Worm (Caenorhabditis elegans): ENCODE measurements around the gene Y22F5A.11.

Y22F5A.11 gene

DNA sequence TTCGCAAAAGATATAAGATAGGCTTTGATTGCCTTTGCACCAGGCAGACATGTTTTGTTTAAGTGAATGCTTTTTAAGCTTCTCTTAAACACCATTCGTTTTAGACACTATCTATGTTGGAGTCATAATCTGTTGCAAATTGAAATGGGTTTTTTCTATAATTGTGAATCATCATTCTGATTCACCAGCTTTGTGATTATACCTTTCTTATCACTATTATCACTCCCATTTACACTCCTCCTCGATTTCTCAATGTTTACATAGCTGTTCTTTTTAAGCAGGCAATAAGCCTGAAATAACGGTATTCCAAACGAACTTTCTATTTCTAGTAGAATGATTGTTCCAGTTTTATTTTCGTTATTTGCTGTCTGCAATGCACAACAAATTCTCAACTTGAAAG is 21.7 kb upstream of the Y22F5A.11 start, which contains the start of gene B0024.4:
Gene B0024.4, plus strand, starts transcription at position 301 of the 400 bp plus-strand sequence.
- TF ChIP-seq mab-5 (tag; optimal IDR thresholded peaks at IDR 0.05) (no peak), elt-1 (tag; optimal IDR thresholded peaks at IDR 0.05) (no peak), snpc-4 (tag; optimal IDR thresholded peaks at IDR 0.05) (no peak)

DNA sequence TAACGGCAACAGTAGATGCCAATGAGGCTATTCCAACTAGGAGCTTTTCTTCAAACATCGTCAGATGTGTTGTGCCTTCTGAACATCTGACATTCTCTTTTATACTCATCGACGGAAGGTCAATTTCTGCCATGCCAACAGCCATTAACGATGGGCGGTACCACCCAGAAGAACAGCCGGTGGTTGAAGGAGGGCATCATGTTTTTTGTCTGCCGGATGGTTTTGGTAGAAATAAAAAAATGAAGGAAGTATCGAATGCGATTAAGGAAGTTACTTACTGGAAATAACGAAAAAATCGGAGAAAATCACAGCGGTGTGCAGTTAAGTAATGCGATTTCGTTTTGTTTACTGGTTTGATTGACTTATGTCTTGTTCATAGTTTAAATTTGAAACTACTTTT is 19.1 kb upstream of the Y22F5A.11 start, which contains the start of gene col-150:
Gene col-150, minus strand, starts transcription at position 101 of the 400 bp plus-strand sequence.
- TF ChIP-seq unc-55 (GFP tag; optimal IDR thresholded peaks at IDR 0.05) (no peak), unc-39 (tag; optimal IDR thresholded peaks at IDR 0.05) (no peak), nhr-11 (tag; optimal IDR thresholded peaks at IDR 0.05) (no peak), ceh-16 (tag; optimal IDR thresholded peaks at IDR 0.05) (no peak), nhr-25 (tag; optimal IDR thresholded peaks at IDR 0.05) (no peak), lsy-2 (tag; optimal IDR thresholded peaks at IDR 0.05) (no peak), nhr-129 (tag; optimal IDR thresholded peaks at IDR 0.05) (no peak), nhr-10 (tag; optimal IDR thresholded peaks at IDR 0.05) (no peak), Y55F3AM.14 (GFP tag; optimal IDR thresholded peaks at IDR 0.05) (no peak), mbf-1 (tag; optimal IDR thresholded peaks at IDR 0.05) (no peak), aly-2 (tag; optimal IDR thresholded peaks at IDR 0.05) (no peak), snpc-4 (tag; optimal IDR thresholded peaks at IDR 0.05) (no peak), ZK546.5 (tag; optimal IDR thresholded peaks at IDR 0.05) (no peak), sma-9 (GFP tag; optimal IDR thresholded peaks at IDR 0.05) (no peak), sma-9 (tag; optimal IDR thresholded peaks at IDR 0.05) (no peak)

DNA sequence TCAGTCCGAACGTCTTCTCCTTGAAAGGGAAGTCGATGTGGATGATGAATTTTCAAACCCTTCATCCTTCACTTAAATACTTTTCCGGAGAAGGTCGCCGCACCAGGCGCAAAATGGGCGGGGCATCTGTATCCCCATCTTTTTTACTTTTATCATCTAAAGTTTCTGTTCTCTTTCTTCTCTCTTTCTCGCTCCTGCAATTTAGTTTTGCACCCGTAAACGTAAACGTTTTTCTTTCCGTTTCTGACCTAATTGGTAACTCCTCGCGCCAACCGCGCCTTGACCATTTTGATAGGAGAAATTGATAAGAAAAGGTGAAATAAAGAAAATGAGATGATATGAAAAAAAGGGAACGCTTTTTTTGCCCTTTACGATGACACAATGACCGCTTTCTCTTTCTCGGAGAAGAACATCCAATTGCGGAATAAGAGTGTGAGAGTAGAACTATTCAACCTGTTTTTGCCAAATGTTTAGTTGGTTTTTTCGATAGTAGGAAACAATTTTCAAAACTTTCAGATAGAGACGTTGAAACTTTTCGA is 17.4 kb upstream of the Y22F5A.11 start, which contains the start of gene col-149:
Gene col-149, minus strand, starts transcription at position 51 of the 539 bp plus-strand sequence.
- TF ChIP-seq lin-39 (tag; optimal IDR thresholded peaks at IDR 0.05), result no peak
- TF ChIP-seq sma-9 (GFP tag; optimal IDR thresholded peaks at IDR 0.05), result peak; percentile 46
- TF ChIP-seq sma-9 (tag; optimal IDR thresholded peaks at IDR 0.05), result no peak
- TF ChIP-seq crh-2 (tag; optimal IDR thresholded peaks at IDR 0.05), result no peak
- no peak for TF ChIP-seq nhr-129 (tag; optimal IDR thresholded peaks at IDR 0.05)
- no peak for TF ChIP-seq unc-55 (GFP tag; optimal IDR thresholded peaks at IDR 0.05)
- TF ChIP-seq sma-3 (GFP tag; optimal IDR thresholded peaks at IDR 0.05), result peak; percentile 41
- no peak for TF ChIP-seq zag-1 (tag; optimal IDR thresholded peaks at IDR 0.05)
- no peak for TF ChIP-seq elt-3 (tag; optimal IDR thresholded peaks at IDR 0.05)
- TF ChIP-seq fos-1 (tag; optimal IDR thresholded peaks at IDR 0.05), result peak; percentile 78
- TF ChIP-seq egl-27 (tag; optimal IDR thresholded peaks at IDR 0.05), result peak; percentile 10
- TF ChIP-seq mbf-1 (tag; optimal IDR thresholded peaks at IDR 0.05), result no peak
- no peak for TF ChIP-seq sem-4 (tag; optimal IDR thresholded peaks at IDR 0.05)
- no peak for TF ChIP-seq lin-11 (tag; optimal IDR thresholded peaks at IDR 0.05)
- TF ChIP-seq ztf-1 (GFP tag; conservative IDR thresholded peaks at IDR 0.05), result no peak
- no peak for TF ChIP-seq ztf-4 (tag; optimal IDR thresholded peaks at IDR 0.05)
- TF ChIP-seq F13H6.1 (tag; optimal IDR thresholded peaks at IDR 0.05), result no peak
- peak; percentile 91 for TF ChIP-seq blmp-1 (tag; optimal IDR thresholded peaks at IDR 0.05; ENCODE audit: insufficient read depth)
- TF ChIP-seq peb-1 (tag; optimal IDR thresholded peaks at IDR 0.05), result no peak
- no peak for TF ChIP-seq nhr-11 (tag; optimal IDR thresholded peaks at IDR 0.05)
- no peak for TF ChIP-seq alr-1 (tag; optimal IDR thresholded peaks at IDR 0.05)
- TF ChIP-seq lsy-2 (tag; optimal IDR thresholded peaks at IDR 0.05), result no peak
- TF ChIP-seq nhr-21 (tag; optimal IDR thresholded peaks at IDR 0.05), result peak; percentile 35
- no peak for TF ChIP-seq Y55F3AM.14 (GFP tag; optimal IDR thresholded peaks at IDR 0.05)
- no peak for TF ChIP-seq unc-62 (GFP tag; optimal IDR thresholded peaks at IDR 0.05)
- no peak for TF ChIP-seq lin-13 (GFP tag; optimal IDR thresholded peaks at IDR 0.05)
- TF ChIP-seq gmeb-1 (tag; optimal IDR thresholded peaks at IDR 0.05), result no peak

DNA sequence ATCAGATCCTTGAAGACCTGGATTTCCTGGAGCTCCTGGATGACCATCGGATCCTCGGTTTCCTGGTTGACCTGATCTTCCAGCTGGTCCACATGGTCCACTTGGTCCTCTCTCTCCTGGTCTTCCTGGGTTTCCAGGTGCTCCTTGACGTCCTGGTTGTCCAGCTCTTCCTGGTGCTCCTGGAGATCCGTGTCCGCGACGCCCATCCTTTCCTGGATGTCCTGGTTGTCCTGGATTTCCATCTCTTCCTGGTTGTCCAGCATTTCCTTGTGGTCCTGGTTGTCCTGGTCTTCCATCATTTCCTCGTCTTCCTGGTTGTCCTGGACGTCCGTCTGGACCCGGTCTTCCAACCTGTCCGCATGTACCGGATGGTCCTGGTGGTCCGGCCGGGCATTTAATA is 16.4 kb upstream of the Y22F5A.11 start:
- TF ChIP-seq unc-39 (tag; optimal IDR thresholded peaks at IDR 0.05) (no peak), egl-27 (tag; optimal IDR thresholded peaks at IDR 0.05) (no peak), mdl-1 (tag; optimal IDR thresholded peaks at IDR 0.05) (no peak), sma-9 (GFP tag; optimal IDR thresholded peaks at IDR 0.05) (no peak), sma-9 (tag; optimal IDR thresholded peaks at IDR 0.05) (no peak), nhr-6 (tag; optimal IDR thresholded peaks at IDR 0.05) (no peak), ceh-82 (tag; optimal IDR thresholded peaks at IDR 0.05) (no peak), nhr-25 (tag; optimal IDR thresholded peaks at IDR 0.05) (no peak)

Data from whole organism, L2 larva.